Fruit fly (Drosophila melanogaster): Measurements from ENCODE around the gene Gr64b.
A peak's percentile ranks its signal among the peaks of the same experiment; 100 is the strongest.

Gr64b gene

dm6 chr3L:4040247-4040925 lies 12.0 kb downstream of the Gr64b start, which contains the start of the genes CG11593 and Rcd5:
Gene CG11593 (minus strand): TSS chr3L:4040482.
Gene Rcd5 (plus strand): TSS chr3L:4040529.
- TF ChIP-seq CG6854 (GFP tag; optimal IDR thresholded peaks at IDR 0.05), result no peak
- peak; percentile 70 for TF ChIP-seq achi (GFP tag; optimal IDR thresholded peaks at IDR 0.05)
- TF ChIP-seq eg (GFP tag; IDR thresholded peaks at IDR 0.05), result peak; percentile 79
- TF ChIP-seq cyc (GFP tag; optimal IDR thresholded peaks at IDR 0.05), result peak; percentile 53
- no peak for TF ChIP-seq CG6792 (GFP tag; optimal IDR thresholded peaks at IDR 0.05)
- TF ChIP-seq CG3032 (tag; optimal IDR thresholded peaks at IDR 0.05), result no peak
- no peak for TF ChIP-seq Hr4 (GFP tag; optimal IDR thresholded peaks at IDR 0.05)
- no peak for TF ChIP-seq CG10669 (GFP tag; optimal IDR thresholded peaks at IDR 0.05)
- TF ChIP-seq Sox14 (GFP tag; optimal IDR thresholded peaks at IDR 0.05), result peak; percentile 50
- TF ChIP-seq CG11294 (GFP tag; IDR thresholded peaks at IDR 0.05), result peak; percentile 46; the same call in 1 of the 2 replicates
- peak; percentile 24 for TF ChIP-seq CG8632 (GFP tag; optimal IDR thresholded peaks at IDR 0.05)
- TF ChIP-seq CG8119 (GFP tag; IDR thresholded peaks at IDR 0.05), result peak; percentile 50; the same call in 2 of the 3 replicates
- TF ChIP-seq OdsH (GFP tag; optimal IDR thresholded peaks at IDR 0.05), result no peak
- TF ChIP-seq CG11762 (GFP tag; optimal IDR thresholded peaks at IDR 0.05; ENCODE audit: insufficient read depth), result peak; percentile 4
- TF ChIP-seq fd59A (GFP tag; optimal IDR thresholded peaks at IDR 0.05), result peak; percentile 11
- peak; percentile 55 for TF ChIP-seq CG31627 (GFP tag; optimal IDR thresholded peaks at IDR 0.05)
- TF ChIP-seq Lpt (GFP tag; optimal IDR thresholded peaks at IDR 0.05), result peak; percentile 48
- no peak for TF ChIP-seq topi (GFP tag; optimal IDR thresholded peaks at IDR 0.05)
- no peak for TF ChIP-seq vri (GFP tag; optimal IDR thresholded peaks at IDR 0.05)
- TF ChIP-seq Hr39 (GFP tag; optimal IDR thresholded peaks at IDR 0.05), result no peak
- TF ChIP-seq CG1621 (tag; optimal IDR thresholded peaks at IDR 0.05), result no peak
- TF ChIP-seq Met (GFP tag; optimal IDR thresholded peaks at IDR 0.05), result no peak
- no peak for TF ChIP-seq Hr38 (GFP tag; optimal IDR thresholded peaks at IDR 0.05)
- TF ChIP-seq esn (GFP tag; optimal IDR thresholded peaks at IDR 0.05), result no peak
- peak; percentile 21 for TF ChIP-seq Sox15 (GFP tag; optimal IDR thresholded peaks at IDR 0.05)
- TF ChIP-seq fd85E (GFP tag; optimal IDR thresholded peaks at IDR 0.05), result no peak
- TF ChIP-seq Sox102F (GFP tag; optimal IDR thresholded peaks at IDR 0.05), result no peak
- TF ChIP-seq CG6808 (GFP tag; optimal IDR thresholded peaks at IDR 0.05), result no peak
- TF ChIP-seq Ets96B (tag; optimal IDR thresholded peaks at IDR 0.05), result no peak
- TF ChIP-seq lz (GFP tag; optimal IDR thresholded peaks at IDR 0.05), result no peak
- TF ChIP-seq Eip78C (GFP tag), result no peak
- no peak for TF ChIP-seq Eip93F (GFP tag; optimal IDR thresholded peaks at IDR 0.05)
- TF ChIP-seq CG15336 (GFP tag; IDR thresholded peaks at IDR 0.05), result peak; percentile 51
- no peak for TF ChIP-seq Smox (GFP tag; optimal IDR thresholded peaks at IDR 0.05)
- TF ChIP-seq acj6 (GFP tag; optimal IDR thresholded peaks at IDR 0.05), result peak; percentile 69
- TF ChIP-seq CG4318 (GFP tag; optimal IDR thresholded peaks at IDR 0.05), result peak; percentile 41
- TF ChIP-seq dac (GFP tag; optimal IDR thresholded peaks at IDR 0.05), result no peak
- TF ChIP-seq Blimp-1 (GFP tag; optimal IDR thresholded peaks at IDR 0.05), result no peak
- no peak for TF ChIP-seq fkh (GFP tag; optimal IDR thresholded peaks at IDR 0.05)
- no peak for TF ChIP-seq CG34406 (GFP tag; optimal IDR thresholded peaks at IDR 0.05)
- TF ChIP-seq pdm3 (GFP tag; optimal IDR thresholded peaks at IDR 0.05), result no peak
- peak; percentile 77 for TF ChIP-seq CG8319 (GFP tag; optimal IDR thresholded peaks at IDR 0.05)
- no peak for TF ChIP-seq CG6276 (GFP tag; optimal IDR thresholded peaks at IDR 0.05)
- peak; percentile 80 for TF ChIP-seq CG10631 (GFP tag; optimal IDR thresholded peaks at IDR 0.05)
- peak; percentile 71 for TF ChIP-seq CG11902 (GFP tag; optimal IDR thresholded peaks at IDR 0.05)
- no peak for TF ChIP-seq CG7368 (GFP tag; optimal IDR thresholded peaks at IDR 0.05)
- TF ChIP-seq svp (GFP tag), result no peak
- TF ChIP-seq CG9139 (GFP tag; optimal IDR thresholded peaks at IDR 0.05), result no peak
- no peak for TF ChIP-seq spab (GFP tag; optimal IDR thresholded peaks at IDR 0.05)
- TF ChIP-seq CG32006 (GFP tag; optimal IDR thresholded peaks at IDR 0.05), result peak; percentile 66
- no peak for TF ChIP-seq Ets21C (GFP tag; optimal IDR thresholded peaks at IDR 0.05)
- no peak for TF ChIP-seq ss (GFP tag; optimal IDR thresholded peaks at IDR 0.05)

All from whole organism, prepupa.